Fruit fly (Drosophila melanogaster) whole organism, prepupa: ENCODE measurements around the gene Orct2.

Experiments used
- Blimp-1 ChIP-seq: fragments of 200-800 bp; sonication (Bioruptor generic); optimal IDR thresholded peaks from 3 replicates; lab custom pipeline; 2017; ENCODE audit warnings: missing biosample characterization, missing genetic modification characterization, mild to moderate bottlenecking, moderate library complexity, missing genetic modification reagents
- CG10631 ChIP-seq: fragments of 200-800 bp; sonication (Bioruptor generic); optimal IDR thresholded peaks from 2 replicates; lab custom pipeline; 2016; ENCODE audit warnings: missing biosample characterization, missing genetic modification characterization
- CG10669 ChIP-seq: fragments of 200-800 bp; sonication (Bioruptor generic); optimal IDR thresholded peaks from 3 replicates; lab custom pipeline; 2018; ENCODE audit warnings: missing biosample characterization, mild to moderate bottlenecking, missing genetic modification characterization, moderate library complexity
- CG11294 ChIP-seq: fragments of 200-800 bp; sonication (Bioruptor generic); IDR thresholded peaks from 2 replicates; pipeline ENCODE4 v1.3.6; 2022; ENCODE audit warnings: missing biosample characterization, missing genetic modification characterization
- CG11762 ChIP-seq: fragments of 200-800 bp; sonication (Bioruptor generic); optimal IDR thresholded peaks from 3 replicates; lab custom pipeline; 2016; ENCODE audit warnings: missing biosample characterization, missing genetic modification characterization; ENCODE audit not compliant: insufficient read depth
- CG15336 ChIP-seq: fragments of 200-800 bp; sonication (Bioruptor generic); IDR thresholded peaks from 2 replicates; pipeline ENCODE4 v1.3.6; 2022; ENCODE audit warnings: missing biosample characterization, missing genetic modification characterization
- CG1621 ChIP-seq: fragments of 200-800 bp; sonication (Bioruptor generic); optimal IDR thresholded peaks from 3 replicates; lab custom pipeline; 2018; ENCODE audit warnings: missing biosample characterization, mild to moderate bottlenecking, missing genetic modification characterization
- CG16779 ChIP-seq: fragments of 200-800 bp; sonication (Bioruptor generic); optimal IDR thresholded peaks from 3 replicates; lab custom pipeline; 2017; ENCODE audit warnings: missing biosample characterization, mild to moderate bottlenecking, missing genetic modification characterization
- CG3032 ChIP-seq: fragments of 200-800 bp; optimal IDR thresholded peaks from 2 replicates; lab custom pipeline; 2019; ENCODE audit warnings: missing biosample characterization, mild to moderate bottlenecking, missing genetic modification characterization, moderate library complexity
- CG32006 ChIP-seq: fragments of 200-800 bp; sonication (Bioruptor generic); optimal IDR thresholded peaks from 3 replicates; lab custom pipeline; 2017; ENCODE audit warnings: missing biosample characterization, mild to moderate bottlenecking, missing genetic modification characterization
- CG3919 ChIP-seq: fragments of 200-800 bp; sonication (Bioruptor generic); optimal IDR thresholded peaks from 3 replicates; lab custom pipeline; 2016; ENCODE audit warnings: missing biosample characterization, missing genetic modification characterization
- CG4318 ChIP-seq: fragments of 200-800 bp; sonication (Bioruptor generic); optimal IDR thresholded peaks from 3 replicates; lab custom pipeline; 2017; ENCODE audit warnings: missing biosample characterization, mild to moderate bottlenecking, missing genetic modification characterization
- CG6163 ChIP-seq: fragments of 200-800 bp; sonication (Bioruptor generic); IDR thresholded peaks from 3 replicates; pipeline ENCODE4 v1.3.6; 2022; ENCODE audit warnings: missing biosample characterization, missing genetic modification characterization
- CG6792 ChIP-seq: fragments of 200-800 bp; sonication (Bioruptor generic); optimal IDR thresholded peaks from 3 replicates; lab custom pipeline; 2016; ENCODE audit warnings: missing biosample characterization, missing genetic modification characterization
- CG6808 ChIP-seq: fragments of 200-800 bp; sonication (Bioruptor generic); optimal IDR thresholded peaks from 3 replicates; lab custom pipeline; 2017; ENCODE audit warnings: missing biosample characterization, missing genetic modification characterization, mild to moderate bottlenecking, moderate library complexity, missing genetic modification reagents
- CG6854 ChIP-seq: fragments of 200-800 bp; sonication (Bioruptor generic); optimal IDR thresholded peaks from 2 replicates; lab custom pipeline; 2017; ENCODE audit warnings: missing biosample characterization, mild to moderate bottlenecking, missing genetic modification characterization
- CG7368 ChIP-seq: fragments of 200-800 bp; sonication (Bioruptor generic); optimal IDR thresholded peaks from 3 replicates; lab custom pipeline; 2016; ENCODE audit warnings: missing biosample characterization, missing genetic modification characterization
- CG8119 ChIP-seq: fragments of 200-800 bp; sonication (Bioruptor generic); IDR thresholded peaks from 3 replicates; pipeline ENCODE4 v1.3.6; 2022; ENCODE audit warnings: missing biosample characterization, missing genetic modification characterization
- CG8632 ChIP-seq: fragments of 200-800 bp; sonication (Bioruptor generic); optimal IDR thresholded peaks from 3 replicates; lab custom pipeline; 2016; ENCODE audit warnings: missing biosample characterization, missing genetic modification characterization
- CG9139 ChIP-seq: fragments of 200-800 bp; sonication (Bioruptor generic); optimal IDR thresholded peaks from 3 replicates; lab custom pipeline; 2017; ENCODE audit warnings: missing biosample characterization, mild to moderate bottlenecking, missing genetic modification characterization
- Eip75B ChIP-seq: fragments of 200-800 bp; sonication (Bioruptor generic); optimal IDR thresholded peaks from 3 replicates; lab custom pipeline; 2016; ENCODE audit warnings: missing biosample characterization, missing genetic modification characterization
- Eip78C ChIP-seq: fragments of 200-800 bp; sonication (Bioruptor generic); peaks from one replicate; lab custom pipeline; 2016; ENCODE audit warnings: missing biosample characterization, missing genetic modification characterization
- Eip93F ChIP-seq: fragments of 200-800 bp; sonication (Bioruptor generic); optimal IDR thresholded peaks from 2 replicates; lab custom pipeline; 2016; ENCODE audit warnings: missing biosample characterization, mild to moderate bottlenecking, missing genetic modification characterization
- Ets21C ChIP-seq: fragments of 200-800 bp; sonication (Bioruptor generic); optimal IDR thresholded peaks from 3 replicates; lab custom pipeline; 2016; ENCODE audit warnings: missing biosample characterization, missing genetic modification characterization
- Ets96B ChIP-seq: fragments of 200-800 bp; optimal IDR thresholded peaks from 2 replicates; lab custom pipeline; 2019; ENCODE audit warnings: missing biosample characterization, mild to moderate bottlenecking, missing genetic modification characterization, moderate library complexity
- Gug ChIP-seq: fragments of 200-800 bp; sonication (Bioruptor generic); IDR thresholded peaks from 2 replicates; pipeline ENCODE4 v1.3.6; 2022; ENCODE audit warnings: missing biosample characterization, missing genetic modification characterization
- Hr39 ChIP-seq: fragments of 200-800 bp; sonication (Bioruptor generic); optimal IDR thresholded peaks from 2 replicates; lab custom pipeline; 2016; ENCODE audit warnings: missing biosample characterization, missing genetic modification characterization
- Hr4 ChIP-seq: fragments of 200-800 bp; sonication (Bioruptor generic); optimal IDR thresholded peaks from 3 replicates; lab custom pipeline; 2016; ENCODE audit warnings: missing biosample characterization, missing genetic modification characterization
- Lpt ChIP-seq: fragments of 200-800 bp; sonication (Bioruptor generic); optimal IDR thresholded peaks from 3 replicates; lab custom pipeline; 2016; ENCODE audit warnings: missing biosample characterization, missing genetic modification characterization
- Met ChIP-seq: fragments of 200-800 bp; sonication (Bioruptor generic); optimal IDR thresholded peaks from 3 replicates; lab custom pipeline; 2016; ENCODE audit warnings: missing biosample characterization, missing genetic modification characterization
- OdsH ChIP-seq: fragments of 200-800 bp; sonication (Bioruptor generic); optimal IDR thresholded peaks from 3 replicates; lab custom pipeline; 2016; ENCODE audit warnings: missing biosample characterization, missing genetic modification characterization
- Smox ChIP-seq: fragments of 200-800 bp; sonication (Bioruptor generic); optimal IDR thresholded peaks from 3 replicates; lab custom pipeline; 2016; ENCODE audit warnings: missing biosample characterization, missing genetic modification characterization
- Sox102F ChIP-seq: fragments of 200-800 bp; sonication (Bioruptor generic); optimal IDR thresholded peaks from 2 replicates; lab custom pipeline; 2016; ENCODE audit warnings: missing biosample characterization, mild to moderate bottlenecking, missing genetic modification characterization
- Sox14 ChIP-seq: fragments of 200-800 bp; sonication (Bioruptor generic); optimal IDR thresholded peaks from 3 replicates; lab custom pipeline; 2016; ENCODE audit warnings: missing biosample characterization, missing genetic modification characterization
- Sox15 ChIP-seq: fragments of 200-800 bp; sonication (Bioruptor generic); optimal IDR thresholded peaks from 3 replicates; lab custom pipeline; 2016; ENCODE audit warnings: missing biosample characterization, missing genetic modification characterization
- achi ChIP-seq: fragments of 200-800 bp; sonication (Bioruptor generic); optimal IDR thresholded peaks from 3 replicates; lab custom pipeline; 2016; ENCODE audit warnings: missing biosample characterization, missing genetic modification characterization
- acj6 ChIP-seq: fragments of 200-800 bp; sonication (Bioruptor generic); optimal IDR thresholded peaks from 3 replicates; lab custom pipeline; 2016; ENCODE audit warnings: missing biosample characterization, missing genetic modification characterization
- cyc ChIP-seq: fragments of 200-800 bp; sonication (Bioruptor generic); optimal IDR thresholded peaks from 3 replicates; lab custom pipeline; 2016; ENCODE audit warnings: missing biosample characterization, missing genetic modification characterization
- dac ChIP-seq: fragments of 200-800 bp; sonication (Bioruptor generic); optimal IDR thresholded peaks from 2 replicates; lab custom pipeline; 2017; ENCODE audit warnings: missing biosample characterization, mild to moderate bottlenecking, missing genetic modification characterization
- dsx ChIP-seq: fragments of 200-800 bp; optimal IDR thresholded peaks from 3 replicates; lab custom pipeline; 2019; ENCODE audit warnings: missing biosample characterization, mild to moderate bottlenecking, missing genetic modification characterization, moderate library complexity; ENCODE audit not compliant: poor library complexity, severe bottlenecking
- eg ChIP-seq: fragments of 200-800 bp; sonication (Bioruptor generic); IDR thresholded peaks from 3 replicates; pipeline ENCODE4 v1.3.6; 2022; ENCODE audit warnings: missing biosample characterization, missing genetic modification characterization
- esn ChIP-seq: fragments of 200-800 bp; sonication (Bioruptor generic); optimal IDR thresholded peaks from 2 replicates; lab custom pipeline; 2016; ENCODE audit warnings: missing biosample characterization, mild to moderate bottlenecking, missing genetic modification characterization, moderate library complexity
- fkh ChIP-seq: fragments of 200-800 bp; sonication (Bioruptor generic); optimal IDR thresholded peaks from 3 replicates; lab custom pipeline; 2017; ENCODE audit warnings: missing biosample characterization, mild to moderate bottlenecking, missing genetic modification characterization, moderate library complexity
- lz ChIP-seq: fragments of 200-800 bp; sonication (Bioruptor generic); optimal IDR thresholded peaks from 3 replicates; lab custom pipeline; 2016; ENCODE audit warnings: missing biosample characterization, missing genetic modification characterization
- net ChIP-seq: fragments of 200-800 bp; sonication (Bioruptor generic); optimal IDR thresholded peaks from 3 replicates; lab custom pipeline; 2016; ENCODE audit warnings: missing biosample characterization, missing genetic modification characterization
- pdm3 ChIP-seq: fragments of 200-800 bp; sonication (Bioruptor generic); optimal IDR thresholded peaks from 3 replicates; lab custom pipeline; 2016; ENCODE audit warnings: missing biosample characterization, missing genetic modification characterization
- spab ChIP-seq: fragments of 200-800 bp; sonication (Bioruptor generic); optimal IDR thresholded peaks from 2 replicates; lab custom pipeline; 2017; ENCODE audit warnings: missing biosample characterization, mild to moderate bottlenecking, missing genetic modification characterization, missing genetic modification reagents
- ss ChIP-seq, 2 experiments: fragments of 200-800 bp; sonication (Bioruptor generic); optimal IDR thresholded peaks; 2 replicates in 1 of 2; 3 replicates in 1 of 2; lab custom pipeline; 2017 to 2018; ENCODE audit warnings: mild to moderate bottlenecking in 2 of 2, missing biosample characterization in 2 of 2, missing genetic modification characterization in 2 of 2, moderate library complexity in 1 of 2
- topi ChIP-seq: fragments of 200-800 bp; sonication (Bioruptor generic); optimal IDR thresholded peaks from 3 replicates; lab custom pipeline; 2016; ENCODE audit warnings: missing biosample characterization, missing genetic modification characterization
- vri ChIP-seq: fragments of 200-800 bp; sonication (Bioruptor generic); optimal IDR thresholded peaks from 3 replicates; lab custom pipeline; 2016; ENCODE audit warnings: missing biosample characterization, mild to moderate bottlenecking, missing genetic modification characterization

Gene Orct2

dm6 chr3R:24299148-24299547, 26.3 kb downstream of the Orct2 start:
- TF ChIP-seq CG10631 (GFP tag; lab: Kevin White, UChicago) (no peak), pdm3 (GFP tag; lab: Kevin White, UChicago) (no peak), net (GFP tag; lab: Kevin White, UChicago) (no peak), CG11294 (GFP tag; lab: Robert Waterston, UW) (no peak), CG10669 (no peak), Lpt (GFP tag; lab: Kevin White, UChicago) (no peak), Ets21C (GFP tag; lab: Kevin White, UChicago) (no peak), CG7368 (GFP tag; lab: Kevin White, UChicago) (no peak), achi (GFP tag; lab: Kevin White, UChicago) (no peak), CG4318 (GFP tag; lab: Kevin White, UChicago) (no peak), CG6792 (GFP tag; lab: Kevin White, UChicago) (no peak), spab (no peak)

dm6 chr3R:24301520-24301919, 28.7 kb downstream of the Orct2 start:
- TF ChIP-seq Hr4 (GFP tag; lab: Kevin White, UChicago) = peak; percentile 59
- TF ChIP-seq CG1621 (tag; lab: Kevin White, UChicago) = no peak
- TF ChIP-seq Eip75B (GFP tag; lab: Kevin White, UChicago) = peak; percentile 31
- no peak for TF ChIP-seq Gug (GFP tag; lab: Robert Waterston, UW)
- no peak for TF ChIP-seq Hr39
- TF ChIP-seq Blimp-1 (GFP tag; lab: Kevin White, UChicago) = no peak
- peak; percentile 23 for TF ChIP-seq Sox15
- peak; percentile 64 for TF ChIP-seq CG15336
- peak; percentile 50 for TF ChIP-seq OdsH (GFP tag; lab: Kevin White, UChicago)
- TF ChIP-seq esn = peak; percentile 59
- TF ChIP-seq Eip78C (GFP tag; lab: Kevin White, UChicago) = peak; percentile 84
- peak; percentile 41 for TF ChIP-seq cyc (GFP tag; lab: Kevin White, UChicago)
- TF ChIP-seq spab = no peak
- peak in 1 of 2 experiments; percentile 15 for TF ChIP-seq ss (GFP tag; optimal IDR thresholded peaks at IDR 0.05; lab: Kevin White, UChicago)
- no peak for TF ChIP-seq CG9139
- TF ChIP-seq CG8632 (GFP tag; lab: Kevin White, UChicago) = peak; percentile 32
- TF ChIP-seq dsx (GFP tag; lab: Kevin White, UChicago) = no peak
- TF ChIP-seq CG32006 = peak; percentile 60
- TF ChIP-seq eg = peak; percentile 53
- TF ChIP-seq CG7368 (GFP tag; lab: Kevin White, UChicago) = peak; percentile 23
- no peak for TF ChIP-seq CG10669
- TF ChIP-seq acj6 (GFP tag; lab: Kevin White, UChicago) = peak; percentile 39
- no peak for TF ChIP-seq Eip93F (GFP tag; lab: Kevin White, UChicago)
- TF ChIP-seq CG3919 (GFP tag; lab: Kevin White, UChicago) = no peak
- TF ChIP-seq CG6854 = no peak
- no peak for TF ChIP-seq dac (GFP tag; lab: Kevin White, UChicago)
- no peak for TF ChIP-seq Sox14 (GFP tag; lab: Kevin White, UChicago)
- 0 out of 3 replicates have a peak, but pooled peaks have one; percentile 49 for TF ChIP-seq CG6163
- TF ChIP-seq CG16779 (tag; lab: Kevin White, UChicago) = no peak
- TF ChIP-seq CG3032 (tag; lab: Kevin White, UChicago) = no peak
- peak; percentile 46 for TF ChIP-seq lz (GFP tag; lab: Kevin White, UChicago)
- peak; percentile 15 for TF ChIP-seq Lpt (GFP tag; lab: Kevin White, UChicago)
- 0 out of 2 replicates have a peak, but pooled peaks have one; percentile 10 for TF ChIP-seq CG11294 (GFP tag; lab: Robert Waterston, UW)
- peak; percentile 44 for TF ChIP-seq topi (GFP tag; lab: Kevin White, UChicago)
- TF ChIP-seq fkh (GFP tag; lab: Kevin White, UChicago) = no peak
- no peak for TF ChIP-seq vri (GFP tag; lab: Kevin White, UChicago)
- peak; percentile 16 for TF ChIP-seq Ets96B
- no peak for TF ChIP-seq CG6808 (GFP tag; lab: Kevin White, UChicago)
- peak; percentile 55 for TF ChIP-seq net (GFP tag; lab: Kevin White, UChicago)
- TF ChIP-seq CG11762 (GFP tag; lab: Kevin White, UChicago) = no peak
- TF ChIP-seq Smox (GFP tag; lab: Kevin White, UChicago) = no peak
- no peak for TF ChIP-seq Sox102F (GFP tag; lab: Kevin White, UChicago)
- TF ChIP-seq Met (GFP tag; lab: Kevin White, UChicago) = no peak
- no peak; the same call in 2 of the 3 replicates for TF ChIP-seq CG8119 (GFP tag; lab: Robert Waterston, UW)
